Worm (Caenorhabditis elegans) whole organism, young adult: ENCODE data around the gene Y53G8AR.6.
"Not testable (repeated sequence)": the region's sequence is repeated elsewhere in the genome, so short reads cannot be mapped to it uniquely, and the experiment has no call there.

Experiments
- D2030.7 ChIP-seq: fragments of 200-800 bp; sonication (Bioruptor generic); IDR thresholded peaks from 2 replicates; pipeline ENCODE4 v1.3.6; 2022; ENCODE audit warnings: missing genetic modification reagents, missing genetic modification characterization, missing compliant biosample characterization
- F33H1.4 ChIP-seq: fragments of 200-800 bp; sonication (Bioruptor generic); IDR thresholded peaks from 2 replicates; pipeline ENCODE4 v1.3.6; 2022; ENCODE audit warnings: missing genetic modification reagents, missing genetic modification characterization, missing compliant biosample characterization
- F49E8.2 ChIP-seq: sonication (generic microtip); optimal IDR thresholded peaks from 3 replicates; lab custom pipeline; 2017; ENCODE audit warnings: missing genetic modification characterization, mild to moderate bottlenecking, missing compliant biosample characterization, antibody characterized with exemption, moderate library complexity; ENCODE audit not compliant: insufficient read depth
- F57A8.1 ChIP-seq: fragments of 200-800 bp; sonication (Bioruptor generic); optimal IDR thresholded peaks from 2 replicates; lab custom pipeline; 2018; ENCODE audit warnings: mild to moderate bottlenecking, missing genetic modification characterization, moderate library complexity, missing compliant biosample characterization
- K12H6.12 ChIP-seq: fragments of 200-800 bp; sonication (Bioruptor generic); optimal IDR thresholded peaks from 2 replicates; lab custom pipeline; 2018; ENCODE audit warnings: mild to moderate bottlenecking, missing genetic modification characterization, missing compliant biosample characterization
- dpff-1 ChIP-seq: sonication (generic microtip); optimal IDR thresholded peaks from 2 replicates; lab custom pipeline; 2017; ENCODE audit warnings: mild to moderate bottlenecking, missing genetic modification characterization, missing compliant biosample characterization
- dpl-1 ChIP-seq: fragments of 150-350 bp; optimal IDR thresholded peaks from 2 replicates; lab custom pipeline; 2014; ENCODE audit warnings: missing biosample characterization, missing genetic modification reagents, missing genetic modification characterization
- efl-1 ChIP-seq: fragments of 150-350 bp; optimal IDR thresholded peaks from 2 replicates; lab custom pipeline; 2014; ENCODE audit warnings: missing biosample characterization, missing genetic modification reagents, missing genetic modification characterization
- him-1 ChIP-seq: sonication (generic microtip); optimal IDR thresholded peaks from 2 replicates; lab custom pipeline; 2016; ENCODE audit warnings: missing genotype, missing genetic modification reagents, missing genetic modification characterization, missing compliant biosample characterization
- hlh-12 ChIP-seq: sonication (generic microtip); optimal IDR thresholded peaks from 2 replicates; lab custom pipeline; 2016; ENCODE audit warnings: missing genetic modification characterization, missing compliant biosample characterization
- hrde-1 ChIP-seq: sonication (generic microtip); optimal IDR thresholded peaks from 2 replicates; lab custom pipeline; 2016; ENCODE audit warnings: missing genetic modification characterization, mild to moderate bottlenecking, missing compliant biosample characterization, moderate library complexity, missing genotype, missing genetic modification reagents, borderline replicate concordance
- hsf-1 ChIP-seq: fragments of 200-800 bp; sonication (Bioruptor generic); IDR thresholded peaks from 2 replicates; pipeline ENCODE4 v1.3.6; 2022; ENCODE audit warnings: missing genetic modification reagents, missing genetic modification characterization, missing compliant biosample characterization
- lag-1 ChIP-seq: fragments of 200-800 bp; sonication (Bioruptor generic); IDR thresholded peaks from 2 replicates; pipeline ENCODE4 v1.3.6; 2022; ENCODE audit warnings: missing genetic modification reagents, missing genetic modification characterization, missing compliant biosample characterization
- let-607 ChIP-seq, 2 experiments: fragments of 200-800 bp in 1 of 2; sonication (Bioruptor generic) in 1 of 2; sonication (generic microtip) in 1 of 2; optimal IDR thresholded peaks; 2 replicates each; lab custom pipeline; 2016 to 2018; ENCODE audit warnings: mild to moderate bottlenecking in 2 of 2, missing compliant biosample characterization in 2 of 2, missing genetic modification characterization in 2 of 2, moderate library complexity in 2 of 2, missing genotype in 1 of 2
- lin-54 ChIP-seq: fragments of 200-800 bp; sonication (Bioruptor generic); optimal IDR thresholded peaks from 2 replicates; lab custom pipeline; 2018; ENCODE audit warnings: mild to moderate bottlenecking, missing genetic modification characterization, missing compliant biosample characterization
- lsl-1 ChIP-seq: fragments of 200-800 bp; sonication (Bioruptor generic); optimal IDR thresholded peaks from 2 replicates; lab custom pipeline; 2018; ENCODE audit warnings: mild to moderate bottlenecking, missing genetic modification characterization, moderate library complexity, missing compliant biosample characterization
- madf-3 ChIP-seq: fragments of 200-800 bp; sonication (Bioruptor generic); IDR thresholded peaks from 2 replicates; pipeline ENCODE4 v1.3.6; 2022; ENCODE audit warnings: missing genetic modification reagents, missing genetic modification characterization, missing compliant biosample characterization
- mcd-1 ChIP-seq: fragments of 200-800 bp; sonication (Bioruptor generic); IDR thresholded peaks from 2 replicates; pipeline ENCODE4 v1.3.6; 2022; ENCODE audit warnings: missing genetic modification reagents, missing genetic modification characterization, missing compliant biosample characterization
- nfyb-1 ChIP-seq: fragments of 200-800 bp; sonication (Bioruptor generic); IDR thresholded peaks from 2 replicates; pipeline ENCODE4 v1.3.6; 2022; ENCODE audit warnings: missing genetic modification reagents, missing genetic modification characterization, missing compliant biosample characterization
- nhr-179 ChIP-seq: sonication (generic microtip); optimal IDR thresholded peaks from 2 replicates; lab custom pipeline; 2016; ENCODE audit warnings: mild to moderate bottlenecking, missing genetic modification characterization, missing compliant biosample characterization
- nhr-80 ChIP-seq: sonication (generic microtip); optimal IDR thresholded peaks from 2 replicates; lab custom pipeline; 2016; ENCODE audit warnings: missing genetic modification characterization, missing compliant biosample characterization
- pbrm-1 ChIP-seq: fragments of 200-800 bp; sonication (Bioruptor generic); IDR thresholded peaks from 2 replicates; pipeline ENCODE4 v1.3.6; 2022; ENCODE audit warnings: missing genetic modification reagents, missing genetic modification characterization, missing compliant biosample characterization
- rec-8 ChIP-seq, 2 experiments: sonication (generic microtip); optimal IDR thresholded peaks; 2 replicates each; lab custom pipeline; 2016; ENCODE audit warnings: mild to moderate bottlenecking in 2 of 2, missing genetic modification characterization in 2 of 2, missing genetic modification reagents in 2 of 2, missing genotype in 2 of 2, missing biosample characterization in 1 of 2, missing compliant biosample characterization in 1 of 2, moderate library complexity in 1 of 2
- repo-1 ChIP-seq: sonication (generic microtip); optimal IDR thresholded peaks from 2 replicates; lab custom pipeline; 2017; ENCODE audit warnings: mild to moderate bottlenecking, missing genetic modification characterization, missing compliant biosample characterization
- rpc-1 ChIP-seq, 2 experiments: fragments of 150-350 bp in 1 of 2; sonication (generic microtip) in 1 of 2; optimal IDR thresholded peaks; 2 replicates each; lab custom pipeline; 2014 to 2018; ENCODE audit warnings: missing biosample characterization in 1 of 2, missing genetic modification characterization in 1 of 2, missing genetic modification reagents in 1 of 2, missing genotype in 1 of 2
- snpc-1.3 ChIP-seq: sonication (generic microtip); optimal IDR thresholded peaks from 2 replicates; lab custom pipeline; 2017; ENCODE audit warnings: missing genetic modification characterization, mild to moderate bottlenecking, missing compliant biosample characterization, antibody characterized with exemption, moderate library complexity, missing genotype, missing genetic modification reagents; ENCODE audit not compliant: insufficient read depth
- snpc-3.4 ChIP-seq: sonication (generic microtip); optimal IDR thresholded peaks from 2 replicates; lab custom pipeline; 2017; ENCODE audit warnings: missing genetic modification characterization, mild to moderate bottlenecking, missing compliant biosample characterization, antibody characterized with exemption, moderate library complexity, missing genotype, missing genetic modification reagents
- somi-1 ChIP-seq: fragments of 200-800 bp; sonication (Bioruptor generic); optimal IDR thresholded peaks from 2 replicates; lab custom pipeline; 2018; ENCODE audit warnings: mild to moderate bottlenecking, missing genetic modification characterization, missing compliant biosample characterization
- sptf-2 ChIP-seq: fragments of 200-800 bp; sonication (Bioruptor generic); optimal IDR thresholded peaks from 2 replicates; lab custom pipeline; 2018; ENCODE audit warnings: mild to moderate bottlenecking, missing genetic modification characterization, missing compliant biosample characterization
- xnd-1 ChIP-seq: sonication (generic microtip); optimal IDR thresholded peaks from 2 replicates; lab custom pipeline; 2016; ENCODE audit warnings: missing genotype, missing genetic modification reagents, missing genetic modification characterization, missing compliant biosample characterization
- zfh-2 ChIP-seq: fragments of 200-800 bp; sonication (Bioruptor generic); conservative IDR thresholded peaks from 2 replicates; pipeline ENCODE4 v1.3.6; 2022; ENCODE audit warnings: missing genetic modification reagents, missing genetic modification characterization, missing compliant biosample characterization
- ztf-18 ChIP-seq: sonication (generic microtip); optimal IDR thresholded peaks from 2 replicates; lab custom pipeline; 2016; ENCODE audit warnings: missing genotype, mild to moderate bottlenecking, missing genetic modification characterization, missing compliant biosample characterization
- ztf-22 ChIP-seq: fragments of 200-800 bp; sonication (Bioruptor generic); optimal IDR thresholded peaks from 2 replicates; lab custom pipeline; 2018; ENCODE audit warnings: mild to moderate bottlenecking, missing genetic modification characterization, moderate library complexity, missing compliant biosample characterization

The Y53G8AR.6 gene

ce11 chrIII:3323906-3324305 is 29.4 kb downstream of the Y53G8AR.6 start (continued):
- no peak for TF ChIP-seq nhr-80 (tag; lab: Kevin White, UChicago)
- TF ChIP-seq F57A8.1 = no peak
- no peak for TF ChIP-seq hlh-12
- 0 out of 2 replicates have a peak, but pooled peaks have one; percentile 16 for TF ChIP-seq D2030.7 (GFP tag; lab: Robert Waterston, UW)
- no peak; the same call in 1 of the 2 replicates for TF ChIP-seq pbrm-1 (GFP tag; lab: Robert Waterston, UW)
- no peak for TF ChIP-seq hrde-1 (tag; lab: Kevin White, UChicago)
- TF ChIP-seq rec-8 (tag; optimal IDR thresholded peaks at IDR 0.05; lab: Kevin White, UChicago) = no peak
- TF ChIP-seq nfyb-1 (GFP tag; lab: Robert Waterston, UW) = no peak
- no peak for TF ChIP-seq ztf-18 (tag; lab: Kevin White, UChicago)
- TF ChIP-seq somi-1 (GFP tag; lab: Kevin White, UChicago) = no peak
- peak; percentile 38 for TF ChIP-seq repo-1 (tag; lab: Kevin White, UChicago)
- TF ChIP-seq snpc-3.4 (tag; lab: Kevin White, UChicago) = peak; percentile 46
- no peak for TF ChIP-seq nhr-179 (tag; lab: Kevin White, UChicago)
- TF ChIP-seq let-607 (tag; optimal IDR thresholded peaks at IDR 0.05; lab: Kevin White, UChicago) = no peak
- no peak for TF ChIP-seq lag-1 (GFP tag; lab: Robert Waterston, UW)
- peak; percentile 44 for TF ChIP-seq lin-54 (GFP tag; lab: Kevin White, UChicago)

- TF ChIP-seq zfh-2 = 0 out of 2 replicates have a peak, but pooled peaks have one; percentile 17
- no peak for TF ChIP-seq ztf-22 (GFP tag; lab: Kevin White, UChicago)
Observed at ce11 chrIII:3329467-3329866, 34.9 kb downstream of the Y53G8AR.6 start.

- TF ChIP-seq him-1 (tag; lab: Kevin White, UChicago) = peak; percentile 82
- TF ChIP-seq sptf-2 (GFP tag; lab: Kevin White, UChicago) = no peak
- TF ChIP-seq madf-3 (GFP tag; lab: Robert Waterston, UW) = 0 out of 2 replicates have a peak, but pooled peaks have one; percentile 38
- TF ChIP-seq K12H6.12 = no peak
- peak; percentile 27 for TF ChIP-seq efl-1 (GFP tag; lab: Kevin White, UChicago)
- peak; percentile 29 for TF ChIP-seq F49E8.2 (tag; lab: Kevin White, UChicago)
- TF ChIP-seq F57A8.1 = no peak
- TF ChIP-seq hsf-1 (GFP tag; lab: Robert Waterston, UW) = 0 out of 2 replicates have a peak, but pooled peaks have one; percentile 30
- no peak for TF ChIP-seq ztf-22 (GFP tag; lab: Kevin White, UChicago)
- TF ChIP-seq dpff-1 (tag; lab: Kevin White, UChicago) = no peak
- peak; percentile 77 for TF ChIP-seq mcd-1
- TF ChIP-seq dpl-1 = no peak
- peak; percentile 13 for TF ChIP-seq snpc-1.3 (tag; lab: Kevin White, UChicago)
- peak; percentile 64 for TF ChIP-seq lin-54 (GFP tag; lab: Kevin White, UChicago)
- peak; percentile 35 for TF ChIP-seq lsl-1 (GFP tag; lab: Kevin White, UChicago)
- no peak for TF ChIP-seq nhr-80 (tag; lab: Kevin White, UChicago)
- peak; percentile 40 for TF ChIP-seq xnd-1
- TF ChIP-seq F33H1.4 (GFP tag; lab: Robert Waterston, UW) = 0 out of 2 replicates have a peak, but pooled peaks have one; percentile 6
Observed at ce11 chrIII:3331767-3332166, 37.2 kb downstream of the Y53G8AR.6 start.

- not testable (repeated sequence) for TF ChIP-seq rpc-1 (optimal IDR thresholded peaks at IDR 0.05; lab: Kevin White, UChicago); rpc-1 (tag; optimal IDR thresholded peaks at IDR 0.05; lab: Kevin White, UChicago); lag-1 (GFP tag; lab: Robert Waterston, UW); ztf-18 (tag; lab: Kevin White, UChicago)
Observed at ce11 chrIII:3332736-3333135, 38.2 kb downstream of the Y53G8AR.6 start, which contains the start of gene Y53G8AR.1. Y53G8AR.1 (plus strand) TSS chrIII:3333036.
